Fruit fly (Drosophila melanogaster): ENCODE results near the gene Grip163.

The Grip163 gene

dm6 chr3L:12002321-12003248, 4.6 kb upstream of the Grip163 start, which contains the start of the genes Pop2 and CG6928 (continued):
- no peak for TF ChIP-seq dl (GFP tag; optimal IDR thresholded peaks at IDR 0.05; ENCODE audit: insufficient read depth in 1 of 2, partially characterized antibody in 2 of 2)

- peak; percentile 39 for TF ChIP-seq Hr83 (GFP tag; optimal IDR thresholded peaks at IDR 0.05; ENCODE audit: poor library complexity, severe bottlenecking)
- TF ChIP-seq woc (GFP tag; optimal IDR thresholded peaks at IDR 0.05) = no peak
- peak; percentile 81 for TF ChIP-seq Jra (GFP tag; optimal IDR thresholded peaks at IDR 0.05)
- TF ChIP-seq sage (GFP tag; optimal IDR thresholded peaks at IDR 0.05) = peak; percentile 43
- TF ChIP-seq HLH106 (tag; optimal IDR thresholded peaks at IDR 0.05) = peak; percentile 49
- peak in 1 of 2 experiments; percentile 40 for TF ChIP-seq foxo (GFP tag; optimal IDR thresholded peaks at IDR 0.05)
- TF ChIP-seq sv (GFP tag; optimal IDR thresholded peaks at IDR 0.05) = peak; percentile 2
- peak; percentile 61 for TF ChIP-seq rgr (GFP tag; optimal IDR thresholded peaks at IDR 0.05)
- TF ChIP-seq pan (optimal IDR thresholded peaks at IDR 0.05) = no peak
- no peak for TF ChIP-seq Hr78 (GFP tag; optimal IDR thresholded peaks at IDR 0.05)
- peak; percentile 10 for TF ChIP-seq OdsH (GFP tag; optimal IDR thresholded peaks at IDR 0.05)
Observed at dm6 chr3L:11992960-11993359, 5.0 kb downstream of the Grip163 start, which contains the start of gene viaf. Gene viaf, minus strand, starts transcription at chr3L:11993179.

- TF ChIP-seq rgr (GFP tag; optimal IDR thresholded peaks at IDR 0.05) = no peak
- no peak for TF ChIP-seq h (GFP tag; optimal IDR thresholded peaks at IDR 0.05)
- no peak for TF ChIP-seq dmrt93B (GFP tag; optimal IDR thresholded peaks at IDR 0.05)
- TF ChIP-seq jim (GFP tag; optimal IDR thresholded peaks at IDR 0.05) = no peak
- no peak for TF ChIP-seq psq (GFP tag; optimal IDR thresholded peaks at IDR 0.05)
- no peak for TF ChIP-seq Abd-B (GFP tag; optimal IDR thresholded peaks at IDR 0.05)
- no peak for TF ChIP-seq Mio (GFP tag; optimal IDR thresholded peaks at IDR 0.05)
- no peak for TF ChIP-seq dsf (GFP tag; optimal IDR thresholded peaks at IDR 0.05; ENCODE audit: borderline replicate concordance)
- no peak for TF ChIP-seq Hnf4 (GFP tag; optimal IDR thresholded peaks at IDR 0.05)
- TF ChIP-seq usp (GFP tag; optimal IDR thresholded peaks at IDR 0.05) = no peak
- TF ChIP-seq Rel (GFP tag; optimal IDR thresholded peaks at IDR 0.05) = no peak
- no peak for TF ChIP-seq Rel (tag; optimal IDR thresholded peaks at IDR 0.05)
- TF ChIP-seq brk (GFP tag; optimal IDR thresholded peaks at IDR 0.05) = no peak
- no peak for TF ChIP-seq CrebA (GFP tag; optimal IDR thresholded peaks at IDR 0.05; ENCODE audit: borderline replicate concordance)
- no peak for TF ChIP-seq woc (GFP tag; optimal IDR thresholded peaks at IDR 0.05)
- TF ChIP-seq N (GFP tag; optimal IDR thresholded peaks at IDR 0.05) = no peak
Observed at dm6 chr3L:11990436-11990835, 7.5 kb downstream of the Grip163 start, which contains the start of gene CG6931. Gene CG6931, plus strand, starts transcription at chr3L:11990736.

- no peak for TF ChIP-seq psq (GFP tag; optimal IDR thresholded peaks at IDR 0.05)
- TF ChIP-seq GATAd (GFP tag; optimal IDR thresholded peaks at IDR 0.05) = no peak
- no peak for TF ChIP-seq Dif (GFP tag; optimal IDR thresholded peaks at IDR 0.05; ENCODE audit: partially characterized antibody)
- TF ChIP-seq CrebA (GFP tag; optimal IDR thresholded peaks at IDR 0.05; ENCODE audit: borderline replicate concordance) = no peak
- TF ChIP-seq sv (GFP tag; optimal IDR thresholded peaks at IDR 0.05) = no peak
Observed at dm6 chr3L:11984606-11985005, 13.3 kb downstream of the Grip163 start, which contains the start of gene CG6938. Gene CG6938, plus strand, starts transcription at chr3L:11984906.

- TF ChIP-seq Dif (GFP tag; optimal IDR thresholded peaks at IDR 0.05; ENCODE audit: partially characterized antibody) = no peak
- TF ChIP-seq ey (GFP tag; optimal IDR thresholded peaks at IDR 0.05) = no peak
- no peak for TF ChIP-seq brk (GFP tag; optimal IDR thresholded peaks at IDR 0.05)
- TF ChIP-seq foxo (GFP tag; optimal IDR thresholded peaks at IDR 0.05) = no peak
- TF ChIP-seq Abd-B (GFP tag; optimal IDR thresholded peaks at IDR 0.05) = no peak
- TF ChIP-seq h (GFP tag; optimal IDR thresholded peaks at IDR 0.05) = no peak
- TF ChIP-seq HLH106 (tag; optimal IDR thresholded peaks at IDR 0.05) = no peak
- TF ChIP-seq Hr83 (GFP tag; optimal IDR thresholded peaks at IDR 0.05; ENCODE audit: poor library complexity, severe bottlenecking) = no peak
- TF ChIP-seq rgr (GFP tag; optimal IDR thresholded peaks at IDR 0.05) = no peak
- TF ChIP-seq Hr78 (GFP tag; optimal IDR thresholded peaks at IDR 0.05) = no peak
- TF ChIP-seq CG9705 (GFP tag; optimal IDR thresholded peaks at IDR 0.05) = no peak
Observed at dm6 chr3L:11975811-11976210, 22.1 kb downstream of the Grip163 start, which contains the start of gene CG43896. Gene CG43896, plus strand, starts transcription at chr3L:11976111.

Data from whole organism, wandering third instar larva.